Worm (Caenorhabditis elegans): ENCODE data around the gene trf-1.

trf-1 gene

DNA sequence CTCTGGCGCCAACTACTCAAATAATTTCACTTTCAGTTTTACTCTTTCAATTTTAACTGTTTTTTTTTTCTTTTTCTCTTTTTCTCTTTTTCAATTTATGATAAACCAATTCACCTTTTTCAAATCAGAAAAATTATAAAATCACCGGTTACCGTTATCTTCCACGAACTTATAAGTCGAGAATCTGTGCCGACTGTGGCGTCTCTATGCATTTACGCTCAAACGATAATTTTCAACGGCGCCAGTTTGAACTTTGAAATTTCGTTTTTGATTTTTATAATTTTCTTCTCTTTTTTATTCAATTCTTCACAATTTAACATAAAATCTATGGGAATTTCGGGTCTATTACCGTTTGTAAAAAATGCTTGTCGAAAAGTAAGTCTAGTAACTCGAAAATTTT lies 6.8 kb upstream of the trf-1 start, which contains the start of gene exo-1 (continued):
- TF ChIP-seq ama-1 (optimal IDR thresholded peaks at IDR 0.05) (no peak), spr-3 (GFP tag; optimal IDR thresholded peaks at IDR 0.05) (no peak), nhr-11 (tag; optimal IDR thresholded peaks at IDR 0.05) (peak; percentile 51), php-3 (GFP tag; IDR thresholded peaks at IDR 0.05) (no peak), Y75B8A.6 (GFP tag; IDR thresholded peaks at IDR 0.05) (no peak), zag-1 (tag; optimal IDR thresholded peaks at IDR 0.05) (no peak), F44E2.7 (GFP tag; IDR thresholded peaks at IDR 0.05) (no peak), lin-38 (GFP tag; IDR thresholded peaks at IDR 0.05) (peak; percentile 94), cey-2 (tag; optimal IDR thresholded peaks at IDR 0.05; ENCODE audit: borderline replicate concordance, insufficient read depth) (no peak), nhr-6 (tag; optimal IDR thresholded peaks at IDR 0.05) (peak; percentile 74), ceh-44 (GFP tag; IDR thresholded peaks at IDR 0.05) (0 out of 2 replicates have a peak, but pooled peaks have one; percentile 29), nhr-28 (tag; optimal IDR thresholded peaks at IDR 0.05) (peak; percentile 82), nhr-102 (tag; optimal IDR thresholded peaks at IDR 0.05) (no peak), Y48G9A.11 (GFP tag; IDR thresholded peaks at IDR 0.05) (no peak), D1046.2 (GFP tag; IDR thresholded peaks at IDR 0.05) (0 out of 2 replicates have a peak, but pooled peaks have one; percentile 20), mdl-1 (tag; optimal IDR thresholded peaks at IDR 0.05) (peak in 1 of 2 experiments; percentile 24), dmd-8 (GFP tag; IDR thresholded peaks at IDR 0.05) (no peak), daf-12 (tag; optimal IDR thresholded peaks at IDR 0.05) (no peak), lim-7 (GFP tag; IDR thresholded peaks at IDR 0.05) (no peak), madf-9 (GFP tag; conservative IDR thresholded peaks at IDR 0.05) (no peak), mdt-29 (GFP tag; IDR thresholded peaks at IDR 0.05) (no peak), nhr-10 (tag; optimal IDR thresholded peaks at IDR 0.05) (no peak), ztf-11 (tag; optimal IDR thresholded peaks at IDR 0.05) (no peak), Y105C5A.15 (GFP tag; IDR thresholded peaks at IDR 0.05) (no peak), mxl-2 (GFP tag; conservative IDR thresholded peaks at IDR 0.05) (no peak), aha-1 (tag) (no peak), ctbp-1 (GFP tag; IDR thresholded peaks at IDR 0.05) (no peak), tra-1 (GFP tag; IDR thresholded peaks at IDR 0.05) (no peak), attf-4 (tag; optimal IDR thresholded peaks at IDR 0.05) (no peak), ZK337.2 (GFP tag; IDR thresholded peaks at IDR 0.05) (no peak), ceh-20 (GFP tag; IDR thresholded peaks at IDR 0.05) (no peak), hif-1 (tag; optimal IDR thresholded peaks at IDR 0.05) (peak in 1 of 2 experiments; percentile 82), lsy-2 (tag; optimal IDR thresholded peaks at IDR 0.05) (peak in 1 of 2 experiments; percentile 87), hmg-1.1 (GFP tag; IDR thresholded peaks at IDR 0.05) (no peak), unc-62 (GFP tag; optimal IDR thresholded peaks at IDR 0.05 in 1 of 2) (no peak), unc-62 (tag; optimal IDR thresholded peaks at IDR 0.05) (no peak), arid-1 (GFP tag; conservative IDR thresholded peaks at IDR 0.05) (no peak), madf-5 (GFP tag; IDR thresholded peaks at IDR 0.05) (no peak), dpl-1 (GFP tag; optimal IDR thresholded peaks at IDR 0.05) (peak; percentile 86), zip-2 (tag; optimal IDR thresholded peaks at IDR 0.05) (no peak), unc-130 (GFP tag; optimal IDR thresholded peaks at IDR 0.05) (peak; percentile 87)

DNA sequence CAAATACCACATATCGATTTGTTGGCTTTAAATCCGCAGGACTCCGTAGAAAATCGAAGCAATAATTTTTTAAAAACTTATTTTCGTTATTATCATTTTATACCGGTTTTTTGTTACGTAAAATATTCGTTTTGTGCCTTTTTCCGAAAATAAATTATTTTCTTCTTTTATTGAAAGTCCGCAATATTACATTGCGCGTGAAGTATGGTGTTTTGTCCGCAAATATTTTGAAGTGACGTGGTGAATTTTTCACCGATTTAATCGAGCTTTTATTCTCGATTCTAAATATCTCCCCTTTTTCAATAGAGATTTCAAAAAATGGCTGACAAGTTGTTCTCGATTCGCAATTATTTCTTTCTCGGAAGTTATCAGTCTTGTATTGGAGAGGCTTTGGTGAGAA lies 4.2 kb upstream of the trf-1 start, which contains the start of gene cope-1:
cope-1 (plus strand) TSS at position 229 of the 400 bp plus-strand sequence.
- TF ChIP-seq dmd-9 (GFP tag; IDR thresholded peaks at IDR 0.05) (no peak), lsy-2 (tag; optimal IDR thresholded peaks at IDR 0.05) (peak in 1 of 2 experiments; percentile 65), dpl-1 (GFP tag; optimal IDR thresholded peaks at IDR 0.05) (peak; percentile 51), lin-38 (GFP tag; IDR thresholded peaks at IDR 0.05) (peak; percentile 36), mes-2 (tag; optimal IDR thresholded peaks at IDR 0.05; ENCODE audit: poor library complexity, severe bottlenecking) (peak; percentile 43)
